Fruit fly (Drosophila melanogaster) ovary, adult (tissue): Measurements from ENCODE around the gene Ilp6.

Source experiments
- CG17801 ChIP-seq: fragments of 200-800 bp; optimal IDR thresholded peaks from 2 replicates; lab custom pipeline; 2019; ENCODE audit warnings: missing biosample characterization, mild to moderate bottlenecking, missing genetic modification characterization, moderate library complexity; ENCODE audit not compliant: partially characterized antibody

Gene Ilp6

dm6 chrX:2337184-2337583, 2.7 kb upstream of the Ilp6 start:
- TF ChIP-seq CG17801 (GFP tag; lab: Kevin White, UChicago): no peak

DNA sequence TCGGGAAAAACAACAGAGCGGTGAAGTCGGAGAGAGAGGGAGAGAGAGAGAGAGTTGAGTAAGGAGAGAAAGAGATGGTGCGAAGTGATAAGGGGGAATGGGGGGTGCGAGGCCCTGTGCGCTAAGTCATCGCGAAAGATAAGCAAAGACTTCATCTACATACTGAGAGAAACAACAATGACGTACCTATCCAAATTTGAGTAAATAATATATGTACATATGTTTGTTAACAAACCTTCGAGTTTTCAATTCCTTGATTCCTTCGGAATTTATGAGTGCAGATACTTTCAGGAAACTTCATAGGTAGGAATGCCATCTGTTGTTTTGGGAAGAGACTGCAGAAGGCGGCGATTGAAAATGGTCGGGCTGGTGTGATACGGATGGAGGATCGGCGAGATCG, 2.0 kb upstream of the Ilp6 start:
- no peak for TF ChIP-seq CG17801 (GFP tag; lab: Kevin White, UChicago)

dm6 chrX:2334025-2334424, 433 bp downstream of the Ilp6 start:
- TF ChIP-seq CG17801 (GFP tag; lab: Kevin White, UChicago): no peak

DNA sequence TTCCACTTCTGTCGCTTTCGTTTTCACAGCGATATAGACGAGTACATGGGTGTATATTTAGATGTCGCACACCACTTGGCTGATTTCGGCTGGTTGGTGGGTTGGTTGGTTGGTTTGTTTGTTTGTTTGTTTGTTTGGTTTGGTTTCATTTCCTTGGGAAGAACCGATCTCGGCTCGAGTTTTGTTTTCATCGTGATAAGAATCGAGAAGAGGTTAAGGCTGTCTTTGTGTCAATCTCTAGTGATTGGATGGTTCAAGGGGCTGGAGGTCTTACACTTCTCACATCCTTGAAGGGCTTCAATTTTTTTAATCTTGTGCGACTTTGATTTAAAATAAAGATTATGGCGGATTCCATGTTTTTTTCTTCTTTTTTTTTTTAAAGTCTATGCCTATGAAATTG, 1.7 kb downstream of the Ilp6 start:
- TF ChIP-seq CG17801 (GFP tag; lab: Kevin White, UChicago): no peak

dm6 chrX:2329312-2329711, 5.1 kb downstream of the Ilp6 start:
- TF ChIP-seq CG17801 (GFP tag; lab: Kevin White, UChicago): no peak

DNA sequence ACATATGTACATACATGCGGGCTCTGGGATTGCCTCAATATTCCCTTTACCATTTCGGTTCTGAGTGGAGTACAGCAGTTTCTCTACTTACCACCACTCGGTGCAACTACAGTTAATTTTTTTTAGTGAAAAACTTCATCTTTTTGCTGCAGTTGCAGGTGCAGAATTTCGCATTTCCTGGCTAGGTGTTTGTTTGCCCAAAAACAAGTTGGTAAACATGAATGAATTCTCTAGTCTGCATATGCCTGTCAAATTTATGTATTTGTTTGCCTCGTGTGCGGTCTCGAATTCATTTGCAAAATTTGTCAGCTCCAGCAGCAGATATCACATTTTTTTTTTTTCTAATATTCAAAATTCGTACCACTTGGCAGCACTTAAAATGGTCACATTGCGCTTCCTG, 7.6 kb downstream of the Ilp6 start, which contains the start of gene CG2854:
TSS of gene CG2854 (plus strand) at position 301 of the 400 bp plus-strand sequence.
- TF ChIP-seq CG17801 (GFP tag; lab: Kevin White, UChicago): no peak

DNA sequence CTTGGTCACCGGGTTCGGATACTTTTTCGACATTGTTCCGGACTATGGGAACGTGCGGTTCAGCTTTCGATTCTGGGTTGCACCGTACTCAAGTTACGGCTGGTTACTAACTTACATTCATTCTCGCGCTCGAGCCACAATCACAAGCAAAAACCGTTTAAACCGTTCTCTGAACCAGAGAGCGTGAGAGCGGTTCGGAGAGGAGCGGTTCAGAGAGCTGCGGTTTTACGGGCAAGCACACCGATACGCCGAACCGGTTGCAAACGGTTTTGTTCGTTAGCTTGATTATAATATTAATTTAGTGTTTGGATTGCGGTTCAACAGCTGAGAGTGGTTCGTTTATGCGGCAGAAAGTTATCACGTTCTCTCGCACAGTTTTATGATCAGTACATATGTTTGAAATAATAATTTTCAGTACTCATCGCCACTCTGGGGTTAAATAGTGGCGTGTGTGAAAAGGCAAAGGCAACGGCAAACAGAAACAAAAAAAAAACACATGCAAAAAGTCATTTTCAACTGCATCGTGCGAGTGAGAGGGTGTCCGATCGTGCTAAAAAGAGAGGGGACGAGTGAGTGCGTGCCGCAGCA, 8.7 kb downstream of the Ilp6 start, which contains the start of gene CG14050:
TSS of gene CG14050 (minus strand) at position 560 of the 588 bp plus-strand sequence.
- TF ChIP-seq CG17801 (GFP tag; lab: Kevin White, UChicago): no peak

dm6 chrX:2323661-2324293, 10.7 kb downstream of the Ilp6 start:
- no peak for TF ChIP-seq CG17801 (GFP tag; lab: Kevin White, UChicago)

dm6 chrX:2321900-2322555, 12.4 kb downstream of the Ilp6 start:
- TF ChIP-seq CG17801 (GFP tag; lab: Kevin White, UChicago): no peak

DNA sequence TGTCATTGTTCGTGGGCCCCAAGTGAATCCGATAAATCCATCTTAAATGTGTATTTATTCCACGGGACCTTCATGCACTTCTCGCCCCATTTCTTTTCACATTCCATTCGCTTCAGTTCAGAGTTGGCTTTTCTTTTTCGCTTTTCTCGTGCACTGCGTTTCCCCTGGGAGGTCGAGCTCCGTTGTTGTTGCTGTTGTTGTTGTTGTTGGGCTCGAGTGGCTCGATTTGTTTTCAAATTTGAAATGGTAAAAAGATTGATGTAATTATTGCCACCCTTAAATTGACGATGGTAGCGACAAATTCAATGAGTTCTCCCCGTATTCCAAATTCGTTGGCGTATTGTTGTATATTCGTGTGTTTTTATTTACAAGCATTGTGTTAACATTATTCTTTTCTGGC, 13.6 kb downstream of the Ilp6 start:
- no peak for TF ChIP-seq CG17801 (GFP tag; lab: Kevin White, UChicago)

- TF ChIP-seq CG17801 (GFP tag; lab: Kevin White, UChicago): no peak
These were observed 14.7 kb downstream of the Ilp6 start for dm6 chrX:2319783-2320182.

DNA sequence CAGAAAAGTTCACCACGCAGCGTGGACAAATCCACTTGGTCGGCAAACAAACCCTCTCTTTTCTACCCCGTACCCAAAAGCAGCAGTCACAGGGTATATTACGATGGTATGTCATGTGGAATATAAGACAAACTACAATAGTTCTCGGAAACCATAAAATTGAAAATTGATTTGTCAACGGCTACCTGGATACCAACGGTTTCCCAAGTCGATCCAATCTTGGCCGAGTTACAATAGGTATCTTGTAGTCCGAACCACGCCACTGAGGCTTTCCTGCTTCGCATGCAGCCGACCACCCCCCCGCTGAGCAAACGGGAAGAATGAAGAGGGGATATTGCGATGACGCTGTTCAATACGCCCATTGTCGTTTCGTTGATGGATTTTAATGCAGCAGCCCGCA, 16.1 kb downstream of the Ilp6 start:
- no peak for TF ChIP-seq CG17801 (GFP tag; lab: Kevin White, UChicago)

dm6 chrX:2317347-2317832, 17.1 kb downstream of the Ilp6 start:
- TF ChIP-seq CG17801 (GFP tag; lab: Kevin White, UChicago): peak; percentile 66

DNA sequence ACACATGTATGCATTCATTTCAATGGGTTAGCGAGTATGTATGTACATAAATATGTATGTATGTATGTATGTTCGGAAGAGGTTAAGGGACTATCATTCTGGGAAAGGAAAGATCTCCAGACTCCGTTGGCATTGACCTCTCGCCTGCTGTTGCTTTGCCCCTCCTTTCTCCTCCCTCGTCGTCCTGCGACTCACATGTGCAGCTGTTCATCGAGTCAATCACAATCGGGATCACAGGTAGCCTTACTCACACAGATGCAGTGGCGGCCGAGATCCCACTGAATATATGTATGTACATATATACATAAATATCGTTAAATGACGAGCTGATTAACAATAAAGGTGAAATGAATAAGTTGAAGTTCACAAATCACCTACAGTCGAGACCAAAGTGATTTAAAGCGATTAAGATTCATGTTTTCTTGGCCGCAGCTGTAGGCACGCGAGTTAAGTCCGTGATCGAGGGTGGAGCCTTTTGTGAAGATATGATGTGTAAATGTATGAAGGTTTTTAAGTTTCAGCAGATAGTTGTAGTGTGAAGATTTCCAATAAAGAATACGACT, 26.0 kb downstream of the Ilp6 start:
- TF ChIP-seq CG17801 (GFP tag; lab: Kevin White, UChicago): no peak

DNA sequence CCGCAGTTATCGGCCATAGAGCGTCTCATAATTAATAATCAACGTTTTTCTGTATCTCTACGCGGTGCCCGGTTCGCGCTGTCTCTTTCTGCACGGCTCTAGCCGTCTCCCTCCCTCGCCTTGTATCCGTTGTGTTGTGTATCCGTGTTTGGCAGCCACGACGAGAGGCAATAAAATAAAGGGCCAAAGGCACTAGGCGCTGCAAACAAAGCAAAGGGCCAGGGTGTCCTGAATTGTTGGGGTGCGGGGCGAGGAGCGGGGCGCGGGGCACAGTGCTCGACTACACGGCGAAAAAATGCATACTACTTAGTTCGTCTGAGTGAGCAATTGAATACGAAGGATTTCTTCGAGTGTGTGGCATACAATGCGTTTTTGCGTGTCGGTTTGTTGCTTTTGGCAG, 26.9 kb downstream of the Ilp6 start:
- TF ChIP-seq CG17801 (GFP tag; lab: Kevin White, UChicago): no peak
